Fruit fly (Drosophila melanogaster) ovary, adult (tissue): ENCODE results near the gene CG15452.

ENCODE experiments used
- CG17801 ChIP-seq: fragments of 200-800 bp; optimal IDR thresholded peaks from 2 replicates; lab custom pipeline; 2019; ENCODE audit warnings: missing biosample characterization, mild to moderate bottlenecking, missing genetic modification characterization, moderate library complexity; ENCODE audit not compliant: partially characterized antibody

The CG15452 gene

DNA sequence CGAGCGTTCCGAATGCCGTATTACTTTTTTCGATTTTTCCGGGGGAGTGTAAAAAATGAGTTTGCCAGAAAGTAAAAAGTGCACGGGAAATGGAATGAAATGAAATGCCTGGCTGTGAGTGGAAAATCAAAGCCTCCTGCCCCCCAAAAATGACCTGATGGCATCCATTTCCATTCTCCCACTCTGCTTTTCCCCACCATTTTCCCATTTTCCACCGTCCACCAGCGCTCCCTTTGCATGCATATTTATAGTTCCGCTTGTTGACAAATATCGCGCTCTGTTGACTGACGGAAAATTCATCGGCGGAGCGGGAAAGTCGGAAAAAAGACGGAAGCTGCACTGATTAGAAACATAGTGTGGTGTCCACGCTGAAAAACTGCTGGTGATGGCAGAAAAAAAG is at the start of gene CG15452:
Gene CG15452, minus strand, starts transcription at position 101 of the 400 bp plus-strand sequence.
- no peak for TF ChIP-seq CG17801

DNA sequence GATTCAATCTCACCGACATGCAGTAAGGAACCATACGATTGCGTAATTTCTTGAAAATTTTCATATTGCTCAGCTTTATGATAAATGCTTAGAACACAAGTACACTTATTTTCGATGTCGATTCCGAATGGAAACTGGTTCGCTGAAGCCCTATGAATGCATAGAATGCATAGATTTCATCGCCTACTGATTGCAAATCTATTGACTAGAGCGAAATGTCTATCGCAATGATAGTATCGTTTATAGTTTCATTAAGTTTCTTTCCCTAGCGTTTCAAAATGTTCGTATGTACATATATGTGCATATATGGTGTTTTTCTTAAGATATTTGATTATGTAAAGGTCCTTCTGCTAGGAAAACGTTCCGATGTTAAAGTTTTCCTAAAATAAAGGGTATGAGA is 35.4 kb upstream of the CG15452 start, which contains the start of gene CG32507:
Gene CG32507, minus strand, starts transcription at position 101 of the 400 bp plus-strand sequence.
- TF ChIP-seq CG17801 = no peak

DNA sequence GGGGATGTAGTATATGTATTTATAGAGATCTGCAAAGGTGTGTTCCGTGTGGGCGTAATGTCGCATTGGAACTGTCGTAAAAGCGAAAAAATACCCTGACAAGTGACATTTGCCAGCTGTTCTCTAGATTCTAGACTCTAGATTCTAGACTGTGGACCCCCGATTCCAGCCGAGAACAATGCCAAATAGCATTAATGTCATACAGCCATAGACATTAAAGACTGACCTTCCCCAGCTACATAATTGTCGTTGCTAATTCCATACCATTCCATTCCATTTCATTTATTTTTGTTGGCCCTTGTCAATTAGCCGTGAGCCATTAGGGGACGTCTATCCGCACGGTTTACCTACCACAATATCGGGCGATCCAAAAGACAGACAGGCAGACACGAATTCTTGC is 30.5 kb upstream of the CG15452 start:
- no peak for TF ChIP-seq CG17801

DNA sequence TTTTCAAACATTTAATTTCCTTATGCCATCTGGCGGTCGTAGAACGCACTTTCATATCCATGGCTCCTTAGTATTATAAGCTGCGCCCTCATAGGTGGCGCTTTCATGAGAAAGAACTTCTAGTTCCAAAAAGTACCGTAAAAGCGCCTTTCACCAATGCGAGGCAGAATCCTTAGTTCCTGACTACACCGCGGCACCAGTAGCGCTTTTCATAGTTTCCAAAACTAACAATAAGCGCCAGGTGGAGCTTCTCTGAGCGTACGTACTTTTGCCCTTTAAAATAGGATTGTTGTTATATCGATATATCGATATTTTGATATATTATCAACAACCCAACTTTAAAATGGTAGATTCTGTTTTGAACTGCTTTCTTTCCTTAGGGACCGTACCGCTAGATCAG is 14.7 kb upstream of the CG15452 start:
- no peak for TF ChIP-seq CG17801

DNA sequence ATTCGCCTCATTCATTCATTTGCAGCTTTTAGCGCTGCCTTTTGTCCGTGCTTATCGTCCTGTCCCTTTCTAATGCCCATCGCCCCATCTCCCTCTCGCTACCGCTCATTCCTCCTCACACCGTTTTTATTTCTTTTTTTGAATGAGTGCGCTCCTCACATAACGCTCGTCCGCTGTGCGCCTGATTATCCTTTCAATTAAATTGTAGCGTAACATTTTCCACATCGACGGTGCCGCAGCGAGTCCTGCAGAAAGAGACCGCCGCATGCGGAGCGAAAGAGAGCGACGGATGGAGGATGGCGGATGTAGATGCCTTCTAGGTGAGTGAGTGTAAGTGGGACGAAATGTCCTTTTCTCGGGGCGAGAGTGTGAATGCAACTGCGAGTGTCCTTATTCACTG is 11.2 kb upstream of the CG15452 start:
- no peak for TF ChIP-seq CG17801

DNA sequence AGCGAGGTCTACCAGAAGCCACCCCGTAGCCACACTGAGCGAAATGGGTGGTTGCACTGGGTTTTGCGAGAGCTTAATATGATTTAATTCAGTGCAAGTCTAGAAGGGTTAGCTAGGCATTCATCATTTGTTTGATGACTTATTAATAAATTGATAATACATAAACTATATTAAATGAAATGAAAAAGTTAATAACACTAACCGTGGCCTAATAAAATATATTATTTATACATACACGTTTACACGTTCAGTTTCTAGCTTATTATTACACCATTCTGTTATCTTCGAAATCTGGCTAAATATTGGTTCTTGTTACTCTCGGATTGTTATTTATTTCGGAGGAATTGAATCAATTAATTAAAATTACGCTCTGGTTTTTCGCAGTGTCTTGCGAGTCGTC is 10.7 kb upstream of the CG15452 start:
- TF ChIP-seq CG17801 = no peak

DNA sequence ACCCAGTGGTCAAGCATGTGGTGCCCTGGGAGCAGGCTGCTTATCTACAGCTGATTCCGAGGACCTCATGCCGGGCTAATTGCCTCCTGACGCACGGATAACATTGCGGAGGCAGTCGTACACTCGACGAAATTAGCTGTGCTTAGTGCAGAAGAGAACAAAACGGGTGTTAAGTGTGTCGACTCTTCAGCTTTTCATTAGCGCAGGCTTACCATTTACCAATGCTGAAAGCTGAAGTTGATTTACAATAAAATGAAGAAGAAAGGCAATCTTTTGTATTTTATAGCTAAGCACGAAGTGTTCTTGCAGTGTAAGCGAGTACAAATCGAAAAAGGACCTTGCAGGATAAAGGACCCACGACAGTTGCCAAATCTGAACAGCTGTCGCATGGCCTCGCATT is 7.4 kb upstream of the CG15452 start:
- no peak for TF ChIP-seq CG17801

DNA sequence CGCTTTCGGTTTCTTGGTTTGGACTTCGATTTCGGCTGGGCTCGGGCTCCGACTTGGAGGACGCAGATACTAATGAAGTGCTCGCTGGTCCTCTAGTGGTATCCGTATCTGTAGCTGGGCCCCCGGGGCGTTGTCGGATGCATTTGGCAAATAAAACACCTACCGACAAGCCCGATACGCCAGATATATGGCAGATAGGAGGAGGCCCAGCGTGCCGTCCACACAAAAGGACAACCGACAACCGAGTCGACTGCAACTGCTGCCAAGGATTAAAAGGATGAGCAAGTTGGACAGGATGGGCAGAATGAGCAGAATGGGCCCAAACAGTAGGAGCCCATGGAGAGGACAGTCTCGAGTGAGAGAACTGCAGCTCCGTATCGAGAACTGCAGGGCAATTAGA is 6.2 kb downstream of the CG15452 start:
- no peak for TF ChIP-seq CG17801

DNA sequence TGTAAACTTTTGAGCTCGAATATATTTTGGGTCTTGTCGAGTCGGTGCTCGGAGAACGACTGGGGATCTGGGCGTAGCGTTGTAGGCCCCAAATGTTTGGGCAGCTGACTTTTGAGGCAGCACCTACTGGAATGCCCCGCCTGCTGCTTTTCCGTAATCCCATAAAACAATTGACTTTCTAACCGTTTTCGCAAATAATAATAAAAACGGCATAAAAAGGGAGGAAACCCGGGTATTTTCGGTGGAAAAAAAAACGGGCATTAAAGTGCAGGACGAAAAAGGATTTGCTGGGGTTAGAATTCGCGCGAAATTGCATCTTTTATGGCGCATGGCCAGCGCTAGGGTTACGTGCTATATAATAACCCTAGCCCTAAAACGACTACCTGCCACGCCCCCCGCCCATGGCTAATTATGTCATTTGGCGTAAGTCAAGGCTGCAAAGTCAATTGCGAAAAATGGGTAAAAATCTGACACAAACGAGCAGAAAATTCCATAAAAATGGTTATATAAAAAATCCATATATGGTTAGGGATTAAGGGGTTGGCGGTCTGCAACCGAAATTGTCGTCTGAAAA is 9.8 kb downstream of the CG15452 start, which contains the start of gene CG1324:
Gene CG1324, minus strand, starts transcription at position 51 of the 574 bp plus-strand sequence.
- TF ChIP-seq CG17801 = no peak

DNA sequence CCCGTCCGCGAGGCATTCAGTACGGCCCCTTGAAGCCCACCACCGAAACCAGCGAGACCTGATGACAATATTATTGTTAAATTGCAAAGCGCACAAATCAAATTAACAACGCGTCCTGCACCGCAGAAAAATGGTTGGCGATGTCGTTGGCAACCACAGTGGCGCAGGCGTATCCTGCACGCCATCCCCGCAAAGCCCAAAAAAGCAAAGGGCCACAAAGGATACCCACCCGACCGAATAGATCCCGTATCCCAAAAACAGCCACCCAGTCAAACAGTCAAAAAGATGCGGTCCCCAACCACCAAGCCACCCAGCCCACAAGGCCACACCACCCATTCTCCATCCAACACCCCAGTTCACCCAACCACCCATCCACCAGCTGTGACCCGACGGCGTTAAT is 14.3 kb downstream of the CG15452 start:
- TF ChIP-seq CG17801 = no peak

DNA sequence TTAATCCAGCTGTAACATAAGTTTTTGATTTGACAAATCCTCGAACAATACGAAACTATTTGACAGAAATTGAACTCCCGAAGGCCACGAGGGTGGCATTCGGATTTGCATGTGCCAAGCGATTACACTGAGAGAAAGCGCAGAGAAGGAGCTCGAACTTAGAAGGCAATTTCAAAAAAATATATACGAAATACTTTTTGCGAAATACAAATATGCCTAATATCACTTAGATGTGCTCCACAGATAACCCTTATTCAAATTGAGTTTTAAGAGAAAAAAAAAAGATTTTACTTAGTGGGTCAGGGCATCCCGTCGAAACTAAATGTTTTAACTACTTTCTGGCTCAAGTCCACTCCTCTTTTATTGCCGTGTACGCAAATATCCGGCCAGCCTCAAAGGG is 17.2 kb downstream of the CG15452 start:
- TF ChIP-seq CG17801 = no peak

DNA sequence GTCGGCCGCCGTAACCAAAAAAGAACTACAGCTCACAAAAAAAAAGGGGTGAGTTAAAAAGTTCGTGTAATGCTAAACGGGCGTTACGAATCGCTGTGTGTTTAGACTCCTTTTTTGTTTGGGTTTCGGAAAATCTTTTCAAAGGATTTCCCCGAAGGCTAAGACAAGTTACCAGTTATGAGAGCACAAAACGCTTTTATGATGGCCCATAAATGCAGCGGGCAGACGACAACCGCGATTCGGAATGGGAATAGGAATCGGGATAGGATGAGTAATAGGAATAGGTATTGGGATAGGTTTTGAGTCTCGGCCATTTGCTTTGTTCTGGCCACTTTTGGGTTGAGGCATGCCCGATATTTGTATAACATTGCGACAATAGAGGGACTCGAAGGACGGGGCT is 21.3 kb downstream of the CG15452 start:
- TF ChIP-seq CG17801 = no peak

DNA sequence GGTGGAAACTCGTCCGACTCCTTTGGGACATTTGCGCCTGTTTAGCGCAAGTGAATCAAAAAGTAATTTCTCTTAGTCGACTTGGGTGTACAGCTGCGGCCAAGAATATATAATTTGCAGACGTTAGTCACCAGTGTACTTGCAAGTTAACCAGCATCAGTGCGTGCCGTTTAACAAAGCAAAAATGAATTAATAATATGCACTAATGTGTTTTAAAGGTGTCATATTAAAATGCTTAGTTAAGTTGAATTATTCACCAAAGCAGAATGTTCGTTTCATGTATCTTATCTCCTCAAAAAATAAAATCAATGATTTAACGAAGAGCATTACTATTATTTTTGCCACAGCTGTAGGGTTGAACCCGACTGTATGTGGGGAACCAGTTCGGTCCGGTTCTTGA is 22.6 kb downstream of the CG15452 start:
- no peak for TF ChIP-seq CG17801

DNA sequence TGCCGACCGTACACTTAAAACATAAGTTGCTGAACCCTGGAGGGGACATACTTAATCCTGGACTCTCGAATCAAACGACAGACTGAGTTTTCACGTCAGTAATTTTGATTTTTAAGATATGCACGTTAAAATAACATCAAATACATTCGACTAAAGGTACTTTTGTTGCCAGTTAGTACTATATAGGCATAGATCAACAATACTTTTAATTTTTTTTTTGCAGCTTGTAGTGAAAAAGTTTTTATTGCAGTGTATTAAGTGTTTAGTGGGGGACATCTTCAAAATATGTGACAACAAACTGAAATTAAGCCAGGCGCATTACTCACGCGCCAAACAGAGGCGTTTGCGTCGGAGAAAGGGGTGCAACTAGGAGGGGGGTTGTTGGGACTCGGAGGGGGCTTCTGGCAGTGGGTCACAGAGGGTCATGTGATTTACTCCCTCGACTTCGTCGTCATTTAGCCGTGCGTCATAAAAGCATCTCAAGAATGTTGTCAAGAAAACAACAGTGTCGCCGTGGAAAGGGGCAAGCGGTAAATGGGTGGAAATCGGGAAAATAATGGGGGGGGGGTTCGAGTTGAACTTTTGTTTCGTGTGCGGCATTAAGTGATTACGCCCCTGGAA is 23.9 kb downstream of the CG15452 start:
- TF ChIP-seq CG17801 = no peak

DNA sequence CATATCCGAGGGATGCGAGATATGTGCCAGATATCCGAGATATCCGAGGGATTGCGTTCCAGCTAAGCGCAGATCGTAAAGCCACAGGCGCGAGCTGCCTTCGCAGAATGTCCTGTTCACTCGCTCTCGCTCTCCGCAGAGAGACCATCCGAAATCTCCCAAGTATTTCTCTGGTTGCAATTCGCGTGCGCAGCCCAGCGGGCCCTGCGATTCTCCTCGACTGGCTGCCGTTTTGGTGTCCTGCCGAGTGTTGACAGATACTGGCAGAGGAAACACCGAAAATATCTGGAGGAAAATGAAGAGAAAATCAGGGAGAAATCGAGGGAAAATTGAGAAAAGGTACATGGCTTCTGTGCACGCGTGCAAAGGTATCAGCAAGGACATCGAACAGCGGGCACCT is 28.3 kb downstream of the CG15452 start:
- no peak for TF ChIP-seq CG17801

DNA sequence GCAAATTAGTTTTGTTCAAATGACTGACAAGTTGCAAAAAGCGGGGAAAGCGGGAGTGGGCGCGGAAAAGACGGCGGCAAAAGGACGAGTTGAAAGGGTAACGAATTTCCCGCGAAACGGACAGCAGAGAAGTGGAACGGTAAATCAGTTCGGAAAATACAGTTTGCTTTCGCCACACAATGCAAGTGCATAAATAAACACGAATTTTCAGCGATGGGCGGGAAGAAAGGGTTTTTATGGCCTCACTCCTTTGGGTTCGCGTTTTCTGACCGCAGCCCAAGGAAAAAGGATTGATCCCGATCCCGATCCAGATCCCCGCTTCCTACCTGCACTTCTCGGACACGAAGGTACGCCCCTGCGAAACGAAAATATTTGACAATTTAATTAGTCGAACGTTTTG is 32.4 kb downstream of the CG15452 start:
- no peak for TF ChIP-seq CG17801

DNA sequence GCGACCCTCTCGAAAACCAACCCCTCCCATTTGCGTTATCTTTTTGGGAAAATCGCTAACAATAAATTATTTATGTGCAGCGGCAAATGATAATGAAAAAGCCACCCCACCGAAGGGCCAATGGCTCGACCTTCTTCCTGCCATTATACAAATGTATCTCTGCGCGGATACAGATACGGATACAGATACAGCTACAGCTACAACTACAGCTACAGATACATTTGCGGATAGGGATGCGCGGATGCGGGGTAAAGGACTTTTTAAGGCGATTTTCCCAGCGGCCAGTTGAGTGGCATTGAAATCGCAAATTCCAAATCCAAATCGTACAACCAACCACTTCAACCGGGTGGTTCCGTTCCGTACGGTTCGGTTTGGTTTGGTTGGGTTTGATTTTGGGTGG is 36.1 kb downstream of the CG15452 start:
- TF ChIP-seq CG17801 = no peak

DNA sequence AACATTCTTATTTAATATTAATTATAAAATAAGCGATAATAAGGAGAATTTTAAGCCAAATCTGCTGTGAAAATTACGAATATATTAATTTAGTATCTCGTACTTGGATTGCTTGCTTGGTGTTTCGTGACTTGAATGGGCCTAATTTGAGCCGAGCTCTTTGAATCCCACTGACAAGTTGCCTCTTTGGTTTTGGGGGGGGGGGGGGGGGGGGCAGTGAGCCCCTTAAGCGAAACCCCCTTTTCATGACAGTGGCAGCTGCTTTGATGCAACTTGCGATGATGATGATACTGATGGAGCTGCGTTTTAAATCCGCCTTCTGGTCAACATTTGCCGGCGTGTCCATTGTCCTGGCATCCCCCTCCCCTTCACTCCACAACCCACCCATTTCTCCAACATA is 41.4 kb downstream of the CG15452 start:
- TF ChIP-seq CG17801 = no peak

DNA sequence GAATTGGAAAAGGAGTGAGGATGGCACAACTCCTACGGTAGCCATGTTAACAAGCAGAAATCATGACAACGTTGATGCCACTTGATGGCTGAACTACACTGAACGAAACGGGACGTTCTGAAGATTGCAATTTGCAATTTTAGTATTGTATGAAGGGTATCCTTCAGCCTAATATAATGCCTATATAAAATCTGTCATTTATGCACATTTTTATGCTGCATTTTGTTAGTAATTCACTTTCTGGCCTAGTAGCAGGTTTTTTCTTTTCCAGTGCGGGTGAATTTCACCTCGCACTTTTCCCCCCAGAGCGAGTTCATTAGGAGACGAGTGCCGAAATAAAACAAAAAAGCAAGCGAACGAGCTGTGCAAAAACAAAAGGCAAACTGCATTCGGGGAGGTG is 42.9 kb downstream of the CG15452 start:
- TF ChIP-seq CG17801 = no peak
